Worm (Caenorhabditis elegans) whole organism, L1 larva: ENCODE results near the gene igdb-1.
A peak's percentile ranks its signal among the peaks of the same experiment; 100 is the strongest.

Experiments used
- alr-1 ChIP-seq: fragments of 200-800 bp; sonication (Bioruptor generic); optimal IDR thresholded peaks from 2 replicates; lab custom pipeline; 2018; ENCODE audit warnings: borderline replicate concordance, mild to moderate bottlenecking, missing genetic modification characterization, missing compliant biosample characterization
- aly-2 ChIP-seq: fragments of 150-350 bp; optimal IDR thresholded peaks from 2 replicates; lab custom pipeline; 2014; ENCODE audit warnings: missing biosample characterization, missing genetic modification characterization
- blmp-1 ChIP-seq: fragments of 150-350 bp; optimal IDR thresholded peaks from 2 replicates; lab custom pipeline; 2014; ENCODE audit warnings: missing biosample characterization, missing genetic modification characterization
- ceh-82 ChIP-seq, 3 experiments: fragments of 150-350 bp in 1 of 3; sonication (generic microtip) in 2 of 3; optimal IDR thresholded peaks; 2 replicates each; lab custom pipeline; 2014 to 2017; ENCODE audit warnings: missing biosample characterization in 3 of 3, missing genetic modification characterization in 3 of 3
- ceh-88 ChIP-seq: fragments of 200-800 bp; sonication (Bioruptor generic); IDR thresholded peaks from 2 replicates; pipeline ENCODE4 v1.3.6; 2022; ENCODE audit warnings: missing genetic modification characterization, missing compliant biosample characterization
- ces-1 ChIP-seq: fragments of 150-350 bp; optimal IDR thresholded peaks from 2 replicates; lab custom pipeline; 2014; ENCODE audit warnings: missing biosample characterization, missing genetic modification reagents, missing genetic modification characterization
- dpl-1 ChIP-seq, 3 experiments: fragments of 150-350 bp in 2 of 3; sonication (generic microtip) in 1 of 3; optimal IDR thresholded peaks; 2 replicates each; lab custom pipeline; 2014 to 2017; ENCODE audit warnings: missing biosample characterization in 3 of 3, missing genetic modification characterization in 3 of 3, missing genetic modification reagents in 3 of 3
- efl-1 ChIP-seq, 4 experiments: fragments of 150-350 bp; optimal IDR thresholded peaks in 3 of 4; peaks in 1 of 4; 1 replicate in 1 of 4; 2 replicates in 3 of 4; lab custom pipeline; 2014; ENCODE audit warnings: missing biosample characterization in 2 of 4, missing genetic modification characterization in 2 of 4, missing genetic modification reagents in 2 of 4
- elt-2 ChIP-seq: sonication (generic microtip); optimal IDR thresholded peaks from 2 replicates; lab custom pipeline; 2016; ENCODE audit warnings: missing genetic modification characterization, mild to moderate bottlenecking, inconsistent platforms, missing compliant biosample characterization, missing genetic modification reagents
- elt-3 ChIP-seq, 6 experiments: fragments of 150-350 bp in 1 of 6; sonication (generic microtip); optimal IDR thresholded peaks; 2 replicates each; lab custom pipeline; 2017 to 2018; ENCODE audit warnings: missing biosample characterization in 6 of 6, missing genetic modification characterization in 6 of 6, inconsistent platforms in 1 of 6
- ets-5 ChIP-seq: fragments of 200-800 bp; sonication (Bioruptor generic); IDR thresholded peaks from 2 replicates; pipeline ENCODE4 v1.3.6; 2022; ENCODE audit warnings: missing genetic modification characterization, missing compliant biosample characterization
- fkh-10 ChIP-seq: sonication (generic microtip); optimal IDR thresholded peaks from 2 replicates; lab custom pipeline; 2017; ENCODE audit warnings: missing biosample characterization, missing genetic modification reagents, missing genetic modification characterization
- fkh-4 ChIP-seq: sonication (generic microtip); optimal IDR thresholded peaks from 2 replicates; lab custom pipeline; 2016; ENCODE audit warnings: missing compliant biosample characterization, missing genetic modification characterization, borderline replicate concordance
- fkh-8 ChIP-seq: sonication (generic microtip); optimal IDR thresholded peaks from 2 replicates; lab custom pipeline; 2016; ENCODE audit warnings: mild to moderate bottlenecking, missing genetic modification characterization, missing compliant biosample characterization
- fos-1 ChIP-seq: fragments of 150-350 bp; optimal IDR thresholded peaks from 2 replicates; lab custom pipeline; 2014; ENCODE audit warnings: missing biosample characterization, missing genetic modification characterization
- grh-1 ChIP-seq: fragments of 200-800 bp; sonication (Bioruptor generic); IDR thresholded peaks from 2 replicates; pipeline ENCODE4 v1.3.6; 2022; ENCODE audit warnings: missing genetic modification reagents, missing genetic modification characterization, missing compliant biosample characterization
- hlh-4 ChIP-seq: sonication (generic microtip); optimal IDR thresholded peaks from 2 replicates; lab custom pipeline; 2016; ENCODE audit warnings: mild to moderate bottlenecking, missing genetic modification characterization, missing compliant biosample characterization
- lin-13 ChIP-seq: fragments of 150-350 bp; optimal IDR thresholded peaks from 2 replicates; lab custom pipeline; 2014; ENCODE audit warnings: missing biosample characterization, missing genetic modification reagents, missing genetic modification characterization
- lin-14 ChIP-seq: fragments of 200-800 bp; sonication (Bioruptor generic); optimal IDR thresholded peaks from 2 replicates; lab custom pipeline; 2018; ENCODE audit warnings: mild to moderate bottlenecking, missing genetic modification characterization, moderate library complexity, missing compliant biosample characterization
- lin-15B ChIP-seq: fragments of 150-350 bp; sonication (generic microtip); optimal IDR thresholded peaks from 3 replicates; lab custom pipeline; 2014; ENCODE audit warnings: missing biosample characterization, missing genetic modification characterization
- lin-35 ChIP-seq, 2 experiments: fragments of 150-350 bp; optimal IDR thresholded peaks; 2 replicates each; lab custom pipeline; 2014; ENCODE audit warnings: missing biosample characterization in 2 of 2, missing genetic modification characterization in 2 of 2, missing genetic modification reagents in 2 of 2
- nhr-11 ChIP-seq: fragments of 150-350 bp; optimal IDR thresholded peaks from 2 replicates; lab custom pipeline; 2014; ENCODE audit warnings: missing biosample characterization, missing genetic modification characterization
- nhr-12 ChIP-seq: sonication (generic microtip); optimal IDR thresholded peaks from 2 replicates; lab custom pipeline; 2017; ENCODE audit warnings: missing biosample characterization, missing genetic modification characterization
- nhr-20 ChIP-seq: sonication (generic microtip); optimal IDR thresholded peaks from 2 replicates; lab custom pipeline; 2016; ENCODE audit warnings: mild to moderate bottlenecking, missing genetic modification characterization, missing compliant biosample characterization
- nhr-237 ChIP-seq: fragments of 150-350 bp; optimal IDR thresholded peaks from 2 replicates; lab custom pipeline; 2014; ENCODE audit warnings: missing biosample characterization, missing genetic modification characterization
- nhr-28 ChIP-seq: fragments of 150-350 bp; optimal IDR thresholded peaks from 2 replicates; lab custom pipeline; 2014; ENCODE audit warnings: missing biosample characterization, missing genetic modification characterization
- nhr-47 ChIP-seq: sonication (generic microtip); optimal IDR thresholded peaks from 2 replicates; lab custom pipeline; 2016; ENCODE audit warnings: mild to moderate bottlenecking, missing genetic modification characterization, moderate library complexity, missing compliant biosample characterization
- nhr-71 ChIP-seq: sonication (generic microtip); optimal IDR thresholded peaks from 2 replicates; lab custom pipeline; 2016; ENCODE audit warnings: mild to moderate bottlenecking, missing genetic modification characterization, moderate library complexity, missing compliant biosample characterization
- nhr-77 ChIP-seq: fragments of 150-350 bp; optimal IDR thresholded peaks from 2 replicates; lab custom pipeline; 2014; ENCODE audit warnings: missing biosample characterization, missing genetic modification characterization
- nhr-85 ChIP-seq: sonication (generic microtip); peaks from one replicate; lab custom pipeline; 2016; ENCODE audit warnings: missing genetic modification characterization, inconsistent platforms, missing compliant biosample characterization
- pqm-1 ChIP-seq: sonication (generic microtip); optimal IDR thresholded peaks from 3 replicates; lab custom pipeline; 2017; ENCODE audit warnings: missing biosample characterization, missing genetic modification characterization
- skn-1 ChIP-seq: fragments of 150-350 bp; optimal IDR thresholded peaks from 2 replicates; lab custom pipeline; 2014; ENCODE audit warnings: missing biosample characterization, missing genetic modification characterization
- snpc-4 ChIP-seq: fragments of 150-350 bp; optimal IDR thresholded peaks from 2 replicates; lab custom pipeline; 2014; ENCODE audit warnings: missing biosample characterization, missing genetic modification characterization
- snu-23 ChIP-seq: sonication (generic microtip); optimal IDR thresholded peaks from 2 replicates; lab custom pipeline; 2016; ENCODE audit warnings: missing genetic modification characterization, missing compliant biosample characterization
- sptf-1 ChIP-seq: fragments of 150-350 bp; optimal IDR thresholded peaks from 2 replicates; lab custom pipeline; 2014; ENCODE audit warnings: missing biosample characterization, missing genetic modification characterization
- sup-37 ChIP-seq: fragments of 200-800 bp; sonication (Bioruptor generic); optimal IDR thresholded peaks from 2 replicates; lab custom pipeline; 2018; ENCODE audit warnings: mild to moderate bottlenecking, missing genetic modification characterization, missing compliant biosample characterization
- tlp-1 ChIP-seq: fragments of 150-350 bp; optimal IDR thresholded peaks from 2 replicates; lab custom pipeline; 2014; ENCODE audit warnings: missing biosample characterization, missing genetic modification characterization
- unc-30 ChIP-seq: sonication (generic microtip); optimal IDR thresholded peaks from 2 replicates; lab custom pipeline; 2017; ENCODE audit warnings: missing biosample characterization, missing genetic modification characterization
- unc-62 ChIP-seq: fragments of 150-350 bp; optimal IDR thresholded peaks from 2 replicates; lab custom pipeline; 2014; ENCODE audit warnings: missing biosample characterization, missing genetic modification reagents, missing genetic modification characterization
- unc-86 ChIP-seq: sonication (generic microtip); optimal IDR thresholded peaks from 2 replicates; lab custom pipeline; 2016; ENCODE audit warnings: missing genetic modification characterization, missing compliant biosample characterization
- zag-1 ChIP-seq: fragments of 150-350 bp; optimal IDR thresholded peaks from 2 replicates; lab custom pipeline; 2014; ENCODE audit warnings: missing biosample characterization, missing genetic modification characterization

Gene igdb-1

ce11 chrIV:12463370-12463769 is 15.4 kb upstream of the igdb-1 start, which contains the start of gene C25G4.8:
TSS of gene C25G4.8 (minus strand) at chrIV:12463470.
- TF ChIP-seq alr-1 (tag; lab: Kevin White, UChicago) (no peak), fos-1 (tag; lab: Kevin White, UChicago) (no peak), lin-13 (GFP tag; lab: Kevin White, UChicago) (no peak)

DNA sequence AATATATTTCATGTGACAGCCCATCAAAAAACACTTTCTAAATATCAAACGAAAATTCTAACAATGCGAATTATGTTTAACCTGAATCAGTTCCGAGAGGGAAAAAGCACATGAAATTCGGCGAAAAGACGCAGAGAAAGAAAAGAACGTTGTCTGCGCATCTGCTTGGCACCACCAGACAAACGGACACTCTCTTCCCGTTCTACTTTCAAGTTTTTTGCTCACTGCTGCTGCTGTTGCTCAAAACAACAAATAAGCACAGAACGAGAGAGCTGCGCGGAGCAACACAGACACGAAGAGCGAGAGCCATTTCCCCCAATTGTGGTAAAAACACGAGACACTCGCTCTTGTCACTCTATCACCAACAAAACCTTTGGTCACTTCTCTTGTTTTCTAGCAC is 14.0 kb upstream of the igdb-1 start:
- TF ChIP-seq nhr-85 (tag; lab: Kevin White, UChicago) (peak; percentile 38), hlh-4 (no peak), nhr-77 (peak; percentile 6), fkh-8 (peak; percentile 83), alr-1 (tag; lab: Kevin White, UChicago) (no peak), ceh-82 (tag; optimal IDR thresholded peaks at IDR 0.05; lab: Kevin White, UChicago) (peak in 1 of 3 experiments; percentile 46), fkh-10 (GFP tag; lab: Kevin White, UChicago) (peak; percentile 19), lin-14 (GFP tag; lab: Kevin White, UChicago) (peak; percentile 85), skn-1 (tag; lab: Kevin White, UChicago) (peak; percentile 31), unc-62 (GFP tag; lab: Kevin White, UChicago) (no peak), efl-1 (optimal IDR thresholded peaks at IDR 0.05; lab: Kevin White, UChicago) (peak; percentile 16 to 30), efl-1 (GFP tag; optimal IDR thresholded peaks at IDR 0.05 in 1 of 2; lab: Kevin White, UChicago) (peak in 1 of 2 experiments; percentile 15), lin-35 (GFP tag; optimal IDR thresholded peaks at IDR 0.05; lab: Kevin White, UChicago) (peak in 1 of 2 experiments; percentile 22)

- TF ChIP-seq ces-1 (GFP tag; lab: Kevin White, UChicago) (no peak), aly-2 (tag; lab: Kevin White, UChicago) (no peak), elt-3 (tag; optimal IDR thresholded peaks at IDR 0.05; lab: Kevin White, UChicago) (peak in 1 of 6 experiments; percentile 53), snpc-4 (tag; lab: Kevin White, UChicago) (no peak), sup-37 (GFP tag; lab: Kevin White, UChicago) (no peak), ceh-88 (GFP tag; lab: Robert Waterston, UW) (no peak), nhr-47 (tag; lab: Kevin White, UChicago) (no peak), snu-23 (GFP tag; lab: Kevin White, UChicago) (peak; percentile 19), unc-86 (no peak), nhr-237 (no peak), nhr-28 (no peak), nhr-71 (tag; lab: Kevin White, UChicago) (peak; percentile 3), tlp-1 (no peak), elt-2 (no peak), nhr-12 (no peak), zag-1 (tag; lab: Kevin White, UChicago) (no peak), blmp-1 (peak; percentile 40), lin-15B (tag; lab: Kevin White, UChicago) (no peak), sptf-1 (tag; lab: Kevin White, UChicago) (no peak), pqm-1 (tag; lab: Kevin White, UChicago) (no peak), dpl-1 (GFP tag; optimal IDR thresholded peaks at IDR 0.05; lab: Kevin White, UChicago) (no peak), nhr-20 (tag; lab: Kevin White, UChicago) (peak; percentile 23), lin-35 (GFP tag; optimal IDR thresholded peaks at IDR 0.05; lab: Kevin White, UChicago) (peak in 1 of 2 experiments; percentile 11), grh-1 (GFP tag; lab: Robert Waterston, UW) (no peak), efl-1 (optimal IDR thresholded peaks at IDR 0.05; lab: Kevin White, UChicago) (no peak), efl-1 (GFP tag; optimal IDR thresholded peaks at IDR 0.05 in 1 of 2; lab: Kevin White, UChicago) (no peak), hlh-4 (no peak), nhr-85 (tag; lab: Kevin White, UChicago) (peak; percentile 83), fkh-4 (tag; lab: Kevin White, UChicago) (no peak), nhr-77 (no peak), nhr-11 (tag; lab: Kevin White, UChicago) (no peak), ets-5 (GFP tag; lab: Robert Waterston, UW) (no peak), unc-30 (no peak), lin-14 (GFP tag; lab: Kevin White, UChicago) (peak; percentile 79)
These were observed 11.1 kb upstream of the igdb-1 start for ce11 chrIV:12467761-12468160.
